Worm (Caenorhabditis elegans) whole organism, L4/young adult: ENCODE measurements around the gene F14D7.12.

Experiments used
- W03F9.2 ChIP-seq: fragments of 150-350 bp; optimal IDR thresholded peaks from 2 replicates; lab custom pipeline; 2014; ENCODE audit warnings: missing biosample characterization, missing genetic modification characterization
- him-1 ChIP-seq: sonication (generic microtip); optimal IDR thresholded peaks from 2 replicates; lab custom pipeline; 2016; ENCODE audit warnings: missing genotype, missing genetic modification reagents, missing genetic modification characterization, missing compliant biosample characterization

- TF ChIP-seq him-1 (tag; lab: Kevin White, UChicago) (no peak), W03F9.2 (tag; lab: Kevin White, UChicago) (no peak)
Observed at ce11 chrV:14320246-14320645, 20.4 kb downstream of the F14D7.12 start, which contains the start of gene F47B8.14.
